Fruit fly (Drosophila melanogaster): ENCODE measurements around the gene RagA-B.

RagA-B gene

DNA sequence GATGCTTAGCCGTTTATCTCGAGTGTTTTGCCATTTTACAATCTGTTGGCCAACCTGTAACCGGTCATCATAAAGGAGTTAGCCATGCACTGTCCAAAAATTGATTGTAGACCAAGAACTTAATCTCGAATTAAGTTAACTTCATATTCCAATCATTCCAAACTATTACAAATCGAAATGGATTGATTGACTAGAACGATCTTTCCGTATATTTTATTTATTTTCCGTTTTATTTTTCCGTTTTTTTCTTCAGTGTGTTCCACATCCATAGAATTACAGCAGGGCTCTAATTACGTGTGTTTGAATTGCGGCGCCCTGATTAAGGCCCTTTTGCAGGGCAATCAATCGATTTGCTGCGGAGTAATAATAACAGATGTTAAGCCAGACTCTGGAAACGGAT, 51.4 kb downstream of the RagA-B start (continued):
- TF ChIP-seq CG15601 (tag; optimal IDR thresholded peaks at IDR 0.05) (no peak), H2.0 (GFP tag; IDR thresholded peaks at IDR 0.05) (no peak), eve (GFP tag; optimal IDR thresholded peaks at IDR 0.05) (no peak), YL-1 (GFP tag; optimal IDR thresholded peaks at IDR 0.05) (no peak), CG1024 (GFP tag; IDR thresholded peaks at IDR 0.05) (no peak), Hsf (GFP tag; optimal IDR thresholded peaks at IDR 0.05) (no peak), Adf1 (GFP tag; IDR thresholded peaks at IDR 0.05) (no peak), az2 (GFP tag; optimal IDR thresholded peaks at IDR 0.05) (peak; percentile 12), Oaz (GFP tag; IDR thresholded peaks at IDR 0.05) (no peak), Side (GFP tag; optimal IDR thresholded peaks at IDR 0.05) (no peak), CG13123 (GFP tag; optimal IDR thresholded peaks at IDR 0.05) (no peak), nmo (GFP tag; optimal IDR thresholded peaks at IDR 0.05) (no peak), kni (GFP tag; optimal IDR thresholded peaks at IDR 0.05) (no peak), Eip74EF (GFP tag; optimal IDR thresholded peaks at IDR 0.05) (no peak), CG14710 (tag; optimal IDR thresholded peaks at IDR 0.05) (peak; percentile 12), Asciz (GFP tag; optimal IDR thresholded peaks at IDR 0.05) (no peak), CG33213 (GFP tag; optimal IDR thresholded peaks at IDR 0.05) (no peak), zen2 (GFP tag; IDR thresholded peaks at IDR 0.05; ENCODE audit: partially characterized antibody) (no peak), CG8089 (GFP tag; optimal IDR thresholded peaks at IDR 0.05) (peak; percentile 4), Rx (GFP tag; IDR thresholded peaks at IDR 0.05) (no peak), bbx (GFP tag; IDR thresholded peaks at IDR 0.05; ENCODE audit: partially characterized antibody) (no peak), HLH3B (GFP tag; IDR thresholded peaks at IDR 0.05) (no peak), CG17359 (tag; optimal IDR thresholded peaks at IDR 0.05) (no peak), fd102C (GFP tag; optimal IDR thresholded peaks at IDR 0.05) (peak; percentile 50), CG14965 (GFP tag; optimal IDR thresholded peaks at IDR 0.05; ENCODE audit: borderline replicate concordance) (no peak), gsb (GFP tag; IDR thresholded peaks at IDR 0.05) (no peak), CG15696 (tag; optimal IDR thresholded peaks at IDR 0.05) (peak; percentile 19), Jarid2 (GFP tag; optimal IDR thresholded peaks at IDR 0.05) (no peak), zen (tag; optimal IDR thresholded peaks at IDR 0.05) (peak; percentile 60), CG30020 (tag; optimal IDR thresholded peaks at IDR 0.05) (no peak), mam (GFP tag; optimal IDR thresholded peaks at IDR 0.05) (no peak), CG12104 (GFP tag; optimal IDR thresholded peaks at IDR 0.05) (no peak), oc (tag; optimal IDR thresholded peaks at IDR 0.05) (no peak), crc (GFP tag; optimal IDR thresholded peaks at IDR 0.05) (no peak), CG11696 (GFP tag; IDR thresholded peaks at IDR 0.05) (0 out of 2 replicates have a peak, but pooled peaks have one; percentile 7), CG17802 (tag; optimal IDR thresholded peaks at IDR 0.05) (peak; percentile 0), CG4404 (GFP tag; IDR thresholded peaks at IDR 0.05) (no peak), chif (GFP tag; optimal IDR thresholded peaks at IDR 0.05) (peak in 1 of 2 experiments; percentile 26), ro (GFP tag; IDR thresholded peaks at IDR 0.05) (no peak), bowl (GFP tag; IDR thresholded peaks at IDR 0.05) (no peak), Spps (tag; optimal IDR thresholded peaks at IDR 0.05) (no peak), CG6175 (GFP tag; IDR thresholded peaks at IDR 0.05) (no peak), p53 (GFP tag; optimal IDR thresholded peaks at IDR 0.05) (no peak), Atf-2 (GFP tag; optimal IDR thresholded peaks at IDR 0.05) (no peak), CG4820 (GFP tag; optimal IDR thresholded peaks at IDR 0.05) (peak; percentile 3), tin (GFP tag; optimal IDR thresholded peaks at IDR 0.05) (no peak), CG13296 (GFP tag; optimal IDR thresholded peaks at IDR 0.05) (no peak), CG13424 (tag; optimal IDR thresholded peaks at IDR 0.05) (no peak), CG17186 (GFP tag; optimal IDR thresholded peaks at IDR 0.05) (no peak), nau (GFP tag; optimal IDR thresholded peaks at IDR 0.05) (no peak), wdn (GFP tag; IDR thresholded peaks at IDR 0.05) (no peak), CG10366 (GFP tag; IDR thresholded peaks at IDR 0.05) (no peak)
